Worm (Caenorhabditis elegans) whole organism, L2 larva: ENCODE measurements around the gene Y68A4A.13.

Experiments used
- C34F6.9 ChIP-seq: fragments of 150-350 bp; optimal IDR thresholded peaks from 2 replicates; lab custom pipeline; 2014; ENCODE audit warnings: missing biosample characterization, missing genetic modification characterization
- F13H6.1 ChIP-seq: sonication (generic microtip); optimal IDR thresholded peaks from 2 replicates; lab custom pipeline; 2016; ENCODE audit warnings: missing genetic modification characterization, missing compliant biosample characterization
- R02D3.7 ChIP-seq: fragments of 150-350 bp; optimal IDR thresholded peaks from 2 replicates; lab custom pipeline; 2014; ENCODE audit warnings: missing biosample characterization, missing genetic modification characterization
- Y55F3AM.14 ChIP-seq: fragments of 200-800 bp; sonication (Bioruptor generic); optimal IDR thresholded peaks from 2 replicates; lab custom pipeline; 2018; ENCODE audit warnings: mild to moderate bottlenecking, missing genetic modification characterization, missing compliant biosample characterization
- ZK546.5 ChIP-seq: sonication (generic microtip); optimal IDR thresholded peaks from 2 replicates; lab custom pipeline; 2017; ENCODE audit warnings: missing biosample characterization, missing genetic modification characterization
- alr-1 ChIP-seq: fragments of 150-350 bp; optimal IDR thresholded peaks from 2 replicates; lab custom pipeline; 2014; ENCODE audit warnings: missing biosample characterization, missing genetic modification characterization
- aly-2 ChIP-seq: fragments of 150-350 bp; optimal IDR thresholded peaks from 2 replicates; lab custom pipeline; 2014; ENCODE audit warnings: missing biosample characterization, missing genetic modification characterization
- blmp-1 ChIP-seq: sonication (generic microtip); optimal IDR thresholded peaks from 2 replicates; lab custom pipeline; 2017; ENCODE audit warnings: missing genetic modification characterization, mild to moderate bottlenecking, missing compliant biosample characterization, antibody characterized with exemption, moderate library complexity; ENCODE audit not compliant: insufficient read depth
- ceh-16 ChIP-seq: fragments of 150-350 bp; optimal IDR thresholded peaks from 2 replicates; lab custom pipeline; 2014; ENCODE audit warnings: missing biosample characterization, missing genetic modification characterization
- crh-2 ChIP-seq: sonication (generic microtip); optimal IDR thresholded peaks from 2 replicates; lab custom pipeline; 2017; ENCODE audit warnings: missing biosample characterization, missing genetic modification characterization
- dmd-4 ChIP-seq: sonication (generic microtip); optimal IDR thresholded peaks from 2 replicates; lab custom pipeline; 2017; ENCODE audit warnings: missing biosample characterization, missing genetic modification characterization
- egl-27 ChIP-seq: sonication (generic microtip); optimal IDR thresholded peaks from 3 replicates; lab custom pipeline; 2017; ENCODE audit warnings: missing biosample characterization, missing genetic modification reagents, missing genetic modification characterization
- elt-3 ChIP-seq: sonication (generic microtip); optimal IDR thresholded peaks from 2 replicates; lab custom pipeline; 2017; ENCODE audit warnings: missing biosample characterization, missing genetic modification characterization
- fos-1 ChIP-seq: fragments of 150-350 bp; optimal IDR thresholded peaks from 2 replicates; lab custom pipeline; 2014; ENCODE audit warnings: missing biosample characterization, missing genetic modification characterization
- lin-11 ChIP-seq: fragments of 150-350 bp; sonication (generic microtip); optimal IDR thresholded peaks from 2 replicates; lab custom pipeline; 2014; ENCODE audit warnings: missing biosample characterization, missing genetic modification characterization, inconsistent platforms, mixed read lengths
- lin-13 ChIP-seq: fragments of 150-350 bp; optimal IDR thresholded peaks from 2 replicates; lab custom pipeline; 2014; ENCODE audit warnings: missing biosample characterization, missing genetic modification reagents, missing genetic modification characterization
- mab-5 ChIP-seq: fragments of 150-350 bp; optimal IDR thresholded peaks from 2 replicates; lab custom pipeline; 2014; ENCODE audit warnings: missing biosample characterization, missing genetic modification characterization
- mbf-1 ChIP-seq: sonication (generic microtip); optimal IDR thresholded peaks from 2 replicates; lab custom pipeline; 2017; ENCODE audit warnings: missing biosample characterization, missing genetic modification characterization
- mdl-1 ChIP-seq, 2 experiments: fragments of 150-350 bp in 1 of 2; sonication (generic microtip) in 1 of 2; optimal IDR thresholded peaks; 2 replicates each; lab custom pipeline; 2017; ENCODE audit warnings: missing biosample characterization in 2 of 2, missing genetic modification characterization in 2 of 2
- nhr-10 ChIP-seq: sonication (generic microtip); optimal IDR thresholded peaks from 2 replicates; lab custom pipeline; 2017; ENCODE audit warnings: missing biosample characterization, missing genetic modification characterization
- nhr-12 ChIP-seq: fragments of 150-350 bp; optimal IDR thresholded peaks from 2 replicates; lab custom pipeline; 2014; ENCODE audit warnings: missing biosample characterization, missing genetic modification characterization
- nhr-129 ChIP-seq: fragments of 150-350 bp; optimal IDR thresholded peaks from 2 replicates; lab custom pipeline; 2014; ENCODE audit warnings: missing biosample characterization, missing genetic modification characterization
- nhr-23 ChIP-seq: fragments of 150-350 bp; optimal IDR thresholded peaks from 2 replicates; lab custom pipeline; 2014; ENCODE audit warnings: missing biosample characterization, missing genetic modification reagents, missing genetic modification characterization
- nhr-237 ChIP-seq: fragments of 150-350 bp; optimal IDR thresholded peaks from 2 replicates; lab custom pipeline; 2014; ENCODE audit warnings: missing biosample characterization, missing genetic modification characterization
- nhr-25 ChIP-seq: fragments of 150-350 bp; sonication (generic microtip); optimal IDR thresholded peaks from 3 replicates; lab custom pipeline; 2014; ENCODE audit warnings: missing biosample characterization, missing genetic modification characterization
- peb-1 ChIP-seq: fragments of 150-350 bp; optimal IDR thresholded peaks from 2 replicates; lab custom pipeline; 2014; ENCODE audit warnings: missing biosample characterization, missing genetic modification characterization
- sem-4 ChIP-seq: fragments of 150-350 bp; optimal IDR thresholded peaks from 2 replicates; lab custom pipeline; 2014; ENCODE audit warnings: missing biosample characterization, missing genetic modification reagents, missing genetic modification characterization
- sma-9 ChIP-seq, 2 experiments: fragments of 150-350 bp in 1 of 2; sonication (generic microtip) in 1 of 2; optimal IDR thresholded peaks; 2 replicates each; lab custom pipeline; 2014 to 2016; ENCODE audit warnings: missing genetic modification characterization in 2 of 2, mild to moderate bottlenecking in 1 of 2, missing biosample characterization in 1 of 2, missing compliant biosample characterization in 1 of 2, missing genetic modification reagents in 1 of 2, moderate library complexity in 1 of 2
- snpc-4 ChIP-seq: fragments of 150-350 bp; optimal IDR thresholded peaks from 2 replicates; lab custom pipeline; 2014; ENCODE audit warnings: missing biosample characterization, missing genetic modification characterization
- unc-39 ChIP-seq: fragments of 150-350 bp; optimal IDR thresholded peaks from 2 replicates; lab custom pipeline; 2014; ENCODE audit warnings: missing biosample characterization, missing genetic modification characterization
- unc-55 ChIP-seq: fragments of 150-350 bp; sonication (generic microtip); optimal IDR thresholded peaks from 3 replicates; lab custom pipeline; 2014; ENCODE audit warnings: missing biosample characterization, missing genetic modification reagents, missing genetic modification characterization
- unc-62 ChIP-seq: fragments of 150-350 bp; optimal IDR thresholded peaks from 2 replicates; lab custom pipeline; 2014; ENCODE audit warnings: missing biosample characterization, missing genetic modification reagents, missing genetic modification characterization
- zag-1 ChIP-seq: fragments of 150-350 bp; optimal IDR thresholded peaks from 2 replicates; lab custom pipeline; 2014; ENCODE audit warnings: missing biosample characterization, missing genetic modification characterization
- ztf-1 ChIP-seq: fragments of 200-800 bp; sonication (Bioruptor generic); conservative IDR thresholded peaks from 2 replicates; pipeline ENCODE4 v1.3.6; 2022; ENCODE audit warnings: missing genetic modification characterization, missing compliant biosample characterization

Gene Y68A4A.13

ce11 chrV:17173738-17174137, 34.2 kb downstream of the Y68A4A.13 start, which contains the start of gene srbc-25:
Gene srbc-25, plus strand, starts transcription at chrV:17174038.
- TF ChIP-seq unc-55 = no peak
- no peak for TF ChIP-seq lin-13 (GFP tag; lab: Kevin White, UChicago)
- no peak for TF ChIP-seq F13H6.1
- no peak for TF ChIP-seq snpc-4 (tag; lab: Kevin White, UChicago)
- no peak for TF ChIP-seq fos-1 (tag; lab: Kevin White, UChicago)
- TF ChIP-seq ZK546.5 (tag; lab: Kevin White, UChicago) = no peak
- no peak for TF ChIP-seq sem-4 (tag; lab: Kevin White, UChicago)
- no peak for TF ChIP-seq ztf-1 (GFP tag; lab: Robert Waterston, UW)
- TF ChIP-seq C34F6.9 = no peak
- TF ChIP-seq nhr-12 (tag; lab: Kevin White, UChicago) = no peak
- TF ChIP-seq peb-1 (tag; lab: Kevin White, UChicago) = no peak
- no peak for TF ChIP-seq aly-2 (tag; lab: Kevin White, UChicago)
- TF ChIP-seq nhr-129 (tag; lab: Kevin White, UChicago) = no peak
- TF ChIP-seq crh-2 (tag; lab: Kevin White, UChicago) = no peak
- TF ChIP-seq nhr-237 (tag; lab: Kevin White, UChicago) = no peak
- TF ChIP-seq, all 48 proteins: peak for 0

ce11 chrV:17171551-17171950, 36.4 kb downstream of the Y68A4A.13 start, which contains the start of gene srbc-26:
Gene srbc-26, plus strand, starts transcription at chrV:17171851.
- TF ChIP-seq lin-13 (GFP tag; lab: Kevin White, UChicago) (no peak), elt-3 (tag; lab: Kevin White, UChicago) (no peak), egl-27 (no peak), sem-4 (tag; lab: Kevin White, UChicago) (no peak), nhr-23 (tag; lab: Kevin White, UChicago) (no peak), mab-5 (no peak), peb-1 (tag; lab: Kevin White, UChicago) (no peak), sma-9 (GFP tag; optimal IDR thresholded peaks at IDR 0.05; lab: Kevin White, UChicago) (no peak), sma-9 (tag; optimal IDR thresholded peaks at IDR 0.05; lab: Kevin White, UChicago) (no peak), nhr-25 (tag; lab: Kevin White, UChicago) (no peak), mbf-1 (tag; lab: Kevin White, UChicago) (no peak), alr-1 (tag; lab: Kevin White, UChicago) (no peak), C34F6.9 (no peak), unc-39 (tag; lab: Kevin White, UChicago) (no peak), dmd-4 (no peak), F13H6.1 (no peak), fos-1 (tag; lab: Kevin White, UChicago) (no peak), ceh-16 (tag; lab: Kevin White, UChicago) (no peak)

DNA sequence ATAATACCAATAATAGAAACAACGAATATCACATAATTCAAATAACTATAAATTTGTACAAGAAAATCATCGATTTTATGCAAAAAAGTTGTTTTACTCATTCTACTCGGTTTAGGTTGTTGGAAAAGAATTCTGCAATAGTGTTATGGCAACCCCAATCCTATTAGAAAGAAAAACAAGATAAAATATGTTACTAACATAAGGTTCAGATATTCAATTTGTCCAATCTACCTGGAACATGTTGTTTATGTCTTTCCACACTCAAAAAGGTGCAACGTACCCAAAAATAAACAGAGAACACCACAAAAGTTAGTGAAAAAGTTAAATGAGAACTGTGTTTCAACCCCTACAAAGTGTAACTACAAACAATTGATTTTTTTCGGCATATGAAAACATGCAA, 37.1 kb downstream of the Y68A4A.13 start, which contains the start of gene srw-51:
TSS of gene srw-51 (minus strand) at position 101 of the 400 bp plus-strand sequence.
- TF ChIP-seq ceh-16 (tag; lab: Kevin White, UChicago) = no peak
- no peak for TF ChIP-seq lin-13 (GFP tag; lab: Kevin White, UChicago)
- TF ChIP-seq ZK546.5 (tag; lab: Kevin White, UChicago) = no peak
- TF ChIP-seq nhr-10 = no peak
- TF ChIP-seq mab-5 = no peak
- TF ChIP-seq aly-2 (tag; lab: Kevin White, UChicago) = no peak
- TF ChIP-seq nhr-12 (tag; lab: Kevin White, UChicago) = no peak
- TF ChIP-seq peb-1 (tag; lab: Kevin White, UChicago) = no peak
- no peak for TF ChIP-seq crh-2 (tag; lab: Kevin White, UChicago)
- TF ChIP-seq mdl-1 (tag; optimal IDR thresholded peaks at IDR 0.05; lab: Kevin White, UChicago) = no peak

ce11 chrV:17167457-17167856, 40.5 kb downstream of the Y68A4A.13 start, which contains the start of gene srz-66:
Gene srz-66, minus strand, starts transcription at chrV:17167557.
- no peak for TF ChIP-seq blmp-1
- TF ChIP-seq ztf-1 (GFP tag; lab: Robert Waterston, UW) = no peak
- no peak for TF ChIP-seq mbf-1 (tag; lab: Kevin White, UChicago)
- no peak for TF ChIP-seq unc-62 (GFP tag; lab: Kevin White, UChicago)
- no peak for TF ChIP-seq nhr-25 (tag; lab: Kevin White, UChicago)
- TF ChIP-seq zag-1 = no peak
- no peak for TF ChIP-seq lin-11 (tag; lab: Kevin White, UChicago)
- TF ChIP-seq mdl-1 (tag; optimal IDR thresholded peaks at IDR 0.05; lab: Kevin White, UChicago) = no peak
- TF ChIP-seq Y55F3AM.14 (GFP tag; lab: Kevin White, UChicago) = no peak
- no peak for TF ChIP-seq fos-1 (tag; lab: Kevin White, UChicago)
- no peak for TF ChIP-seq nhr-129 (tag; lab: Kevin White, UChicago)
- TF ChIP-seq unc-55 = no peak
- TF ChIP-seq R02D3.7 = no peak
- TF ChIP-seq, all 48 proteins: peak for 0
